Fruit fly (Drosophila melanogaster) whole organism, wandering third instar larva: ENCODE results near the gene CG31223.

Source experiments
- Abd-B ChIP-seq: fragments of >200 bp; optimal IDR thresholded peaks from 2 replicates; lab custom pipeline; 2017; ENCODE audit warnings: missing biosample characterization, missing genetic modification characterization
- CG32264 ChIP-seq: fragments of 200-800 bp; sonication (Bioruptor generic); optimal IDR thresholded peaks from 2 replicates; lab custom pipeline; 2016; ENCODE audit warnings: missing biosample characterization, missing genetic modification characterization
- CG9705 ChIP-seq: fragments of 200-800 bp; sonication (Bioruptor generic); optimal IDR thresholded peaks from 2 replicates; lab custom pipeline; 2018; ENCODE audit warnings: missing biosample characterization, mild to moderate bottlenecking, missing genetic modification characterization
- CrebA ChIP-seq: fragments of 200-800 bp; sonication (Bioruptor generic); optimal IDR thresholded peaks from 2 replicates; lab custom pipeline; 2016; ENCODE audit warnings: missing biosample characterization, mild to moderate bottlenecking, missing genetic modification characterization, borderline replicate concordance
- Dfd ChIP-seq: fragments of >200 bp; optimal IDR thresholded peaks from 2 replicates; lab custom pipeline; 2017; ENCODE audit warnings: missing biosample characterization, missing genetic modification characterization
- Dif ChIP-seq: fragments of 200-275, 200-300 bp; sonication (Bioruptor generic); optimal IDR thresholded peaks from 2 replicates; lab custom pipeline; 2018; ENCODE audit warnings: missing biosample characterization, missing genetic modification characterization; ENCODE audit not compliant: partially characterized antibody
- GATAd ChIP-seq: sonication (Bioruptor generic); optimal IDR thresholded peaks from 2 replicates; lab custom pipeline; 2016; ENCODE audit warnings: missing biosample characterization, missing genetic modification characterization
- HLH106 ChIP-seq: fragments of 200-800 bp; optimal IDR thresholded peaks from 3 replicates; lab custom pipeline; 2019; ENCODE audit warnings: missing biosample characterization, mild to moderate bottlenecking, missing genetic modification characterization, moderate library complexity
- Hnf4 ChIP-seq: fragments of 200-800 bp; sonication (Bioruptor generic); optimal IDR thresholded peaks from 2 replicates; lab custom pipeline; 2016; ENCODE audit warnings: missing biosample characterization, mild to moderate bottlenecking, missing genetic modification characterization
- Hr78 ChIP-seq: fragments of >200 bp; optimal IDR thresholded peaks from 2 replicates; lab custom pipeline; 2017; ENCODE audit warnings: missing biosample characterization, missing genetic modification characterization
- Hr83 ChIP-seq: fragments of 200-300 bp; sonication (Bioruptor generic); optimal IDR thresholded peaks from 2 replicates; lab custom pipeline; 2016; ENCODE audit warnings: missing biosample characterization, mild to moderate bottlenecking, missing genetic modification characterization, moderate library complexity; ENCODE audit not compliant: poor library complexity, severe bottlenecking
- Jra ChIP-seq: sonication (Bioruptor generic); optimal IDR thresholded peaks from 2 replicates; lab custom pipeline; 2016; ENCODE audit warnings: missing biosample characterization, missing genetic modification characterization
- Mio ChIP-seq: sonication (Bioruptor generic); optimal IDR thresholded peaks from 2 replicates; lab custom pipeline; 2016; ENCODE audit warnings: missing biosample characterization, missing genetic modification characterization
- Myc ChIP-seq: fragments of >200 bp; optimal IDR thresholded peaks from 2 replicates; lab custom pipeline; 2017
- N ChIP-seq: fragments of >200 bp; optimal IDR thresholded peaks from 2 replicates; lab custom pipeline; 2018; ENCODE audit warnings: missing biosample characterization, missing external identifiers, missing genetic modification characterization
- OdsH ChIP-seq: fragments of 200-800 bp; sonication (Bioruptor generic); optimal IDR thresholded peaks from 2 replicates; lab custom pipeline; 2016; ENCODE audit warnings: missing biosample characterization, mild to moderate bottlenecking, missing genetic modification characterization
- Rel ChIP-seq, 2 experiments: fragments of 200-800 bp; sonication (Bioruptor generic) in 1 of 2; optimal IDR thresholded peaks; 2 replicates in 1 of 2; 3 replicates in 1 of 2; lab custom pipeline; 2016 to 2019; ENCODE audit warnings: mild to moderate bottlenecking in 2 of 2, missing biosample characterization in 2 of 2, missing genetic modification characterization in 2 of 2, moderate library complexity in 1 of 2
- Sp1 ChIP-seq: fragments of 200-800 bp; sonication (Bioruptor generic); optimal IDR thresholded peaks from 3 replicates; lab custom pipeline; 2019; ENCODE audit warnings: missing biosample characterization, mild to moderate bottlenecking, missing genetic modification characterization, moderate library complexity
- Vsx2 ChIP-seq: fragments of 200-300, 225-300 bp; sonication (Bioruptor generic); optimal IDR thresholded peaks from 2 replicates; lab custom pipeline; 2018; ENCODE audit warnings: missing biosample characterization, missing genetic modification characterization; ENCODE audit not compliant: partially characterized antibody
- dl ChIP-seq, 2 experiments: fragments of 175-275, 200-275 bp in 1 of 2; fragments of 200-275 bp in 1 of 2; sonication (Bioruptor generic); optimal IDR thresholded peaks; lab custom pipeline; 2018; ENCODE audit warnings: mild to moderate bottlenecking in 2 of 2, missing biosample characterization in 2 of 2, missing genetic modification characterization in 2 of 2, moderate library complexity in 2 of 2; ENCODE audit not compliant: partially characterized antibody in 2 of 2, insufficient read depth in 1 of 2
- dmrt93B ChIP-seq: fragments of 200-800 bp; sonication (Bioruptor generic); optimal IDR thresholded peaks from 2 replicates; lab custom pipeline; 2018; ENCODE audit warnings: missing biosample characterization, mild to moderate bottlenecking, missing genetic modification characterization
- dsf ChIP-seq: sonication (Bioruptor generic); optimal IDR thresholded peaks from 2 replicates; lab custom pipeline; 2016; ENCODE audit warnings: missing biosample characterization, missing genetic modification characterization, borderline replicate concordance
- ey ChIP-seq: fragments of 200-800 bp; sonication (Bioruptor generic); optimal IDR thresholded peaks from 2 replicates; lab custom pipeline; 2016; ENCODE audit warnings: missing biosample characterization, missing genetic modification characterization
- foxo ChIP-seq, 2 experiments: fragments of 200-800 bp; sonication (Bioruptor generic); optimal IDR thresholded peaks; 2 replicates in 1 of 2; 3 replicates in 1 of 2; lab custom pipeline; 2016 to 2017; ENCODE audit warnings: missing biosample characterization in 2 of 2, missing genetic modification characterization in 2 of 2
- fru ChIP-seq: fragments of 200-800 bp; sonication (Bioruptor generic); optimal IDR thresholded peaks from 3 replicates; lab custom pipeline; 2016; ENCODE audit warnings: missing biosample characterization, mild to moderate bottlenecking, missing genetic modification characterization
- h ChIP-seq: fragments of 200-800 bp; sonication (Bioruptor generic); optimal IDR thresholded peaks from 3 replicates; lab custom pipeline; 2016; ENCODE audit warnings: missing biosample characterization, mild to moderate bottlenecking, missing genetic modification characterization
- jim ChIP-seq: fragments of 175-275, 200-325 bp; sonication (Bioruptor generic); optimal IDR thresholded peaks from 2 replicates; lab custom pipeline; 2016; ENCODE audit warnings: missing biosample characterization, mild to moderate bottlenecking, missing genetic modification characterization
- lola ChIP-seq: fragments of >200 bp; optimal IDR thresholded peaks from 2 replicates; lab custom pipeline; 2017; ENCODE audit warnings: missing biosample characterization, missing genetic modification characterization
- pan ChIP-seq: fragments of >200 bp; optimal IDR thresholded peaks from 2 replicates; lab custom pipeline; 2017
- psq ChIP-seq: fragments of 200-800 bp; sonication (Bioruptor generic); optimal IDR thresholded peaks from 3 replicates; lab custom pipeline; 2017; ENCODE audit warnings: missing biosample characterization, mild to moderate bottlenecking, missing genetic modification characterization, moderate library complexity
- rgr ChIP-seq: fragments of 200-800 bp; sonication (Bioruptor generic); optimal IDR thresholded peaks from 3 replicates; lab custom pipeline; 2016; ENCODE audit warnings: missing biosample characterization, mild to moderate bottlenecking, missing genetic modification characterization
- sage ChIP-seq: fragments of 200-800 bp; sonication (Bioruptor generic); optimal IDR thresholded peaks from 2 replicates; lab custom pipeline; 2016; ENCODE audit warnings: missing biosample characterization, mild to moderate bottlenecking, missing genetic modification characterization
- sv ChIP-seq: fragments of 200-800 bp; sonication (Bioruptor generic); optimal IDR thresholded peaks from 3 replicates; lab custom pipeline; 2016; ENCODE audit warnings: missing biosample characterization, missing genetic modification characterization
- tai ChIP-seq: sonication (Bioruptor generic); optimal IDR thresholded peaks from 2 replicates; lab custom pipeline; 2016; ENCODE audit warnings: missing biosample characterization, missing genetic modification characterization
- usp ChIP-seq: fragments of >200 bp; optimal IDR thresholded peaks from 2 replicates; lab custom pipeline; 2017; ENCODE audit warnings: missing biosample characterization, missing genetic modification characterization
- woc ChIP-seq: sonication (Bioruptor generic); optimal IDR thresholded peaks from 2 replicates; lab custom pipeline; 2016; ENCODE audit warnings: missing biosample characterization, mild to moderate bottlenecking, missing genetic modification characterization

Gene CG31223

dm6 chr3R:20802253-20802652 lies 28.7 kb upstream of the CG31223 start:
- TF ChIP-seq Dfd (peak; percentile 98), dl (GFP tag; optimal IDR thresholded peaks at IDR 0.05; lab: Kevin White, UChicago; ENCODE audit: insufficient read depth in 1 of 2, partially characterized antibody in 2 of 2) (no peak)

dm6 chr3R:20816008-20816407 lies 14.9 kb upstream of the CG31223 start, which contains the start of gene Fancd2:
Fancd2 (minus strand) TSS chr3R:20816190.
- TF ChIP-seq usp (no peak), Mio (GFP tag; lab: Kevin White, UChicago) (no peak), Myc (lab: Kevin White, UChicago) (peak; percentile 69)

dm6 chr3R:20818237-20818636 lies 12.7 kb upstream of the CG31223 start:
- TF ChIP-seq Rel (GFP tag; optimal IDR thresholded peaks at IDR 0.05; lab: Kevin White, UChicago) (no peak), Rel (tag; optimal IDR thresholded peaks at IDR 0.05; lab: Kevin White, UChicago) (peak; percentile 45), Hr78 (GFP tag; lab: Kevin White, UChicago) (no peak)

DNA sequence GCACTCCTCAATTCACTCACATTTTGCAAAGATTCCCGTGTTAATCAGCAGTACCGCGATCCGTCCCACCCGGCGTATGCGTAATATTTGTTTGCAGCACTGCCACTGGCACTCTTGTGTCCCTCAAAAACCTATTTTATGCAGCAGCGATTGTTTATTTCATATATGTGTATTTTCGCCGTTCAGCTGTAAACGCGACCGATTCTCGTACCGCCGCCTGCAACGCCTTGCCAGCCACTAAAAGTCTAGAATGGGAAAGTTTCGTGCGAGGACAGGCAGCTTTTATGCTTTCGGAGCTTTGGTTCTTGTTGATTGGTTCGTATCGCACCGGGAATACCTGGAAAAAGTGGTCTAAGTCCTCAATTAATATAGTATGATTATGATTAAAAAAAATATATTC lies 12.2 kb upstream of the CG31223 start, which contains the start of gene CG17270:
Gene CG17270 (minus strand): TSS at position 241 of the 400 bp plus-strand sequence.
- TF ChIP-seq h (GFP tag; lab: Kevin White, UChicago), result no peak
- TF ChIP-seq Sp1 (GFP tag; lab: Kevin White, UChicago), result no peak
- TF ChIP-seq CG32264 (GFP tag; lab: Kevin White, UChicago), result no peak
- TF ChIP-seq rgr (GFP tag; lab: Kevin White, UChicago), result no peak
- no peak for TF ChIP-seq ey (GFP tag; lab: Kevin White, UChicago)
- TF ChIP-seq usp, result no peak
- no peak for TF ChIP-seq tai (GFP tag; lab: Kevin White, UChicago)
- TF ChIP-seq dl (GFP tag; optimal IDR thresholded peaks at IDR 0.05; lab: Kevin White, UChicago; ENCODE audit: insufficient read depth in 1 of 2, partially characterized antibody in 2 of 2), result no peak
- no peak for TF ChIP-seq dsf
- TF ChIP-seq psq (GFP tag; lab: Kevin White, UChicago), result no peak
- TF ChIP-seq lola (GFP tag; lab: Kevin White, UChicago), result no peak
- no peak for TF ChIP-seq foxo (GFP tag; optimal IDR thresholded peaks at IDR 0.05; lab: Kevin White, UChicago)
- no peak for TF ChIP-seq N (GFP tag; lab: Kevin White, UChicago)
- no peak for TF ChIP-seq woc (GFP tag; lab: Kevin White, UChicago)
- TF ChIP-seq Hr83 (GFP tag; lab: Kevin White, UChicago), result no peak
- TF ChIP-seq sage (GFP tag; lab: Kevin White, UChicago), result no peak
- TF ChIP-seq Dif (GFP tag; lab: Kevin White, UChicago), result no peak
- no peak for TF ChIP-seq Myc (lab: Kevin White, UChicago)
- no peak for TF ChIP-seq Rel (GFP tag; optimal IDR thresholded peaks at IDR 0.05; lab: Kevin White, UChicago)
- TF ChIP-seq Rel (tag; optimal IDR thresholded peaks at IDR 0.05; lab: Kevin White, UChicago), result no peak
- TF ChIP-seq, all 38 proteins: peak for 0

DNA sequence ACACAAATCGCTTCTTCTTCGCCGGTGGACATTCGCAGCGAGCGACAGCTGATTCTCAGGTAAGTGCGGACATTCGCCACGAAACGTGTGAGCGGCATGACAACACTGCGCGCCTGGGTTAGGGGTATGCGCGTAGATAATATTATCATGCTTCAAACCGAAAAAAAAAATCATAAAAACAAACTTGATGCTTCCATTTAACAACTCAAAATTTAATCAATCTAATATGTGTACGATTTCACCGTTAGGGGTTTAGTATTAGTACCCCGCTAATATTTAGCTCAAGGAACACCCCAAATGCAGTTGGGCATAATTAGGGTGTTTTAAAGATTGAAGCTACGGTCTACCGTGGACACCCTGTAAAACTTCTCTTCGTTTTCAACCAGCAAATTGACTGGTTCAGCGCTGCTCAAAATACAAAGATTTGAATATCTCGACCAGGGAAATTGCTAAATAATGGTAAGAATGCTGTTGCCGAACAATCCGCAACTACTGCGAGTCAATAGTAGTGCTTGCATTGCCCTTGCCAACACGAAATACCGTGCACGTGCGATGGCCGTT lies 9.0 kb upstream of the CG31223 start, which contains the start of the genes CG17271 and RpS20:
Gene CG17271 (minus strand): TSS at position 34 of the 561 bp plus-strand sequence.
Gene RpS20 (plus strand): TSS at position 367 of the 561 bp plus-strand sequence.
- peak; percentile 95 for TF ChIP-seq sv (GFP tag; lab: Kevin White, UChicago)
- TF ChIP-seq dsf, result peak; percentile 66
- peak; percentile 78 for TF ChIP-seq CG9705 (GFP tag; lab: Kevin White, UChicago)
- no peak for TF ChIP-seq tai (GFP tag; lab: Kevin White, UChicago)
- TF ChIP-seq foxo (GFP tag; optimal IDR thresholded peaks at IDR 0.05; lab: Kevin White, UChicago), result peak; percentile 4 to 94
- TF ChIP-seq Dif (GFP tag; lab: Kevin White, UChicago), result peak; percentile 89
- TF ChIP-seq Hr78 (GFP tag; lab: Kevin White, UChicago), result no peak
- no peak for TF ChIP-seq sage (GFP tag; lab: Kevin White, UChicago)
- TF ChIP-seq ey (GFP tag; lab: Kevin White, UChicago), result peak; percentile 91
- TF ChIP-seq Vsx2, result peak; percentile 98
- TF ChIP-seq CrebA (GFP tag; lab: Kevin White, UChicago), result no peak
- TF ChIP-seq Jra (GFP tag; lab: Kevin White, UChicago), result peak; percentile 91
- TF ChIP-seq h (GFP tag; lab: Kevin White, UChicago), result peak; percentile 92
- no peak for TF ChIP-seq Abd-B (GFP tag; lab: Kevin White, UChicago)
- TF ChIP-seq usp, result no peak
- peak; percentile 80 for TF ChIP-seq Sp1 (GFP tag; lab: Kevin White, UChicago)
- TF ChIP-seq Rel (GFP tag; optimal IDR thresholded peaks at IDR 0.05; lab: Kevin White, UChicago), result no peak
- TF ChIP-seq Rel (tag; optimal IDR thresholded peaks at IDR 0.05; lab: Kevin White, UChicago), result peak; percentile 74
- TF ChIP-seq dmrt93B, result peak; percentile 68
- TF ChIP-seq Hnf4 (GFP tag; lab: Kevin White, UChicago), result peak; percentile 92
- no peak for TF ChIP-seq N (GFP tag; lab: Kevin White, UChicago)
- peak; percentile 37 for TF ChIP-seq Mio (GFP tag; lab: Kevin White, UChicago)
- TF ChIP-seq rgr (GFP tag; lab: Kevin White, UChicago), result peak; percentile 89
- no peak for TF ChIP-seq GATAd (GFP tag; lab: Kevin White, UChicago)
- TF ChIP-seq OdsH (GFP tag; lab: Kevin White, UChicago), result peak; percentile 77
- TF ChIP-seq fru (GFP tag; lab: Kevin White, UChicago), result peak; percentile 91
- peak; percentile 61 for TF ChIP-seq Myc (lab: Kevin White, UChicago)
- TF ChIP-seq pan (lab: Kevin White, UChicago), result no peak
- TF ChIP-seq psq (GFP tag; lab: Kevin White, UChicago), result peak; percentile 67
- TF ChIP-seq Hr83 (GFP tag; lab: Kevin White, UChicago), result peak; percentile 87
- peak; percentile 18 for TF ChIP-seq jim (GFP tag; lab: Kevin White, UChicago)
- TF ChIP-seq HLH106 (tag; lab: Kevin White, UChicago), result peak; percentile 78
- no peak for TF ChIP-seq lola (GFP tag; lab: Kevin White, UChicago)
- no peak for TF ChIP-seq Dfd
- peak; percentile 89 for TF ChIP-seq woc (GFP tag; lab: Kevin White, UChicago)
